Worm (Caenorhabditis elegans): ENCODE measurements around the gene Y43F8B.14.

Y43F8B.14 gene

ce11 chrV:19490461-19490860, 34.7 kb upstream of the Y43F8B.14 start, which contains the start of gene Y43F8B.7:
TSS of gene Y43F8B.7 (plus strand) at chrV:19490761.
- no peak for TF ChIP-seq ceh-79 (tag; optimal IDR thresholded peaks at IDR 0.05)

ce11 chrV:19485690-19486089, 29.9 kb upstream of the Y43F8B.14 start, which contains the start of gene Y43F8B.18:
TSS of gene Y43F8B.18 (plus strand) at chrV:19485990.
- no peak for TF ChIP-seq egl-18 (GFP tag; IDR thresholded peaks at IDR 0.05)
- TF ChIP-seq hmg-20 (GFP tag; IDR thresholded peaks at IDR 0.05) = no peak
- TF ChIP-seq ztf-22 (GFP tag; optimal IDR thresholded peaks at IDR 0.05) = no peak
- no peak for TF ChIP-seq Y95B8A.8 (GFP tag; IDR thresholded peaks at IDR 0.05)
- TF ChIP-seq ets-4 (GFP tag; optimal IDR thresholded peaks at IDR 0.05) = no peak

- TF ChIP-seq sea-2 (GFP tag; IDR thresholded peaks at IDR 0.05) (no peak), egrh-3 (GFP tag; IDR thresholded peaks at IDR 0.05) (peak; percentile 88), lin-26 (GFP tag; IDR thresholded peaks at IDR 0.05) (0 out of 2 replicates have a peak, but pooled peaks have one; percentile 10), aptf-2 (GFP tag; conservative IDR thresholded peaks at IDR 0.05) (no peak), snpc-1.3 (tag; optimal IDR thresholded peaks at IDR 0.05; ENCODE audit: insufficient read depth) (no peak), lin-35 (GFP tag; optimal IDR thresholded peaks at IDR 0.05) (no peak), lsl-1 (GFP tag; optimal IDR thresholded peaks at IDR 0.05) (no peak), zfh-2 (GFP tag; conservative IDR thresholded peaks at IDR 0.05) (peak; percentile 87), rec-8 (tag; optimal IDR thresholded peaks at IDR 0.05) (no peak)
These were observed 29.5 kb upstream of the Y43F8B.14 start, which contains the start of gene Y43F8B.28 for ce11 chrV:19485261-19485660. TSS of gene Y43F8B.28 (plus strand) at chrV:19485319.

DNA sequence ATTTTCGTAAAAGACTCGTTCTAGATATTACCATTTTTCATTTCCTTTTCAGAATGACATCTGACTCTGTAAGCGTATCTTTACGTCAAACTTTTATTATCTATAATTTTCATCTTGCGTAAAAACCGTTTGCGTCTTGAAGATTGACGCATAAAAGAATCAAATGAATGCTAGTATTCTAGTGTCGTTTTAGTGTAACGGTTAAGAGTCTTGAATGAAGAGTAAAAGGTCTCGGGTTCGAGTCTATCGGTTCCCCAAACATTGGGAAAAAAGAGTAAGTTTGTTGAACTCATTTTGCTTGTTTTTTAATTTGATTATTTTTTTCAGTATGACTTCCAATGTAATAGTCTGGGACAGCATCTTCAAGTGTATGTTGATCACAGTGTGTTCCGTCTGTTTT, 28.7 kb upstream of the Y43F8B.14 start, which contains the start of gene Y43F8B.17:
Gene Y43F8B.17 (plus strand): TSS at position 215 of the 400 bp plus-strand sequence.
- TF ChIP-seq rpc-1 (optimal IDR thresholded peaks at IDR 0.05) (peak; percentile 51), rpc-1 (tag; optimal IDR thresholded peaks at IDR 0.05) (peak; percentile 71), aptf-2 (GFP tag; conservative IDR thresholded peaks at IDR 0.05) (no peak), B0035.1 (tag; optimal IDR thresholded peaks at IDR 0.05) (no peak), B0019.2 (GFP tag; conservative IDR thresholded peaks at IDR 0.05) (no peak), akir-1 (GFP tag; optimal IDR thresholded peaks at IDR 0.05) (no peak), madf-6 (GFP tag; IDR thresholded peaks at IDR 0.05) (no peak), tbp1 (GFP tag; optimal IDR thresholded peaks at IDR 0.05) (peak; percentile 84), hmg-20 (GFP tag; IDR thresholded peaks at IDR 0.05) (no peak), lsl-1 (GFP tag; optimal IDR thresholded peaks at IDR 0.05) (no peak), C06A6.2 (GFP tag; conservative IDR thresholded peaks at IDR 0.05) (no peak), B0261.1 (tag; optimal IDR thresholded peaks at IDR 0.05) (peak; percentile 62), attf-3 (GFP tag; conservative IDR thresholded peaks at IDR 0.05) (no peak), tbx-9 (tag; optimal IDR thresholded peaks at IDR 0.05; ENCODE audit: borderline replicate concordance) (no peak)

ce11 chrV:19482535-19482934, 26.8 kb upstream of the Y43F8B.14 start, which contains the start of gene Y43F8B.22:
TSS of gene Y43F8B.22 (plus strand) at chrV:19482835.
- TF ChIP-seq snpc-3.4 (tag; optimal IDR thresholded peaks at IDR 0.05) (no peak), Y67H2A.10 (GFP tag; conservative IDR thresholded peaks at IDR 0.05) (no peak), ets-4 (GFP tag; optimal IDR thresholded peaks at IDR 0.05) (no peak), F23B12.7 (tag; optimal IDR thresholded peaks at IDR 0.05; ENCODE audit: insufficient read depth) (no peak), repo-1 (tag; optimal IDR thresholded peaks at IDR 0.05) (no peak), Y56A3A.18 (GFP tag; IDR thresholded peaks at IDR 0.05) (no peak), rpc-1 (optimal IDR thresholded peaks at IDR 0.05) (no peak), rpc-1 (tag; optimal IDR thresholded peaks at IDR 0.05) (no peak), zim-3 (tag; optimal IDR thresholded peaks at IDR 0.05) (no peak), F22D6.2 (tag; optimal IDR thresholded peaks at IDR 0.05) (no peak), hmg-20 (GFP tag; IDR thresholded peaks at IDR 0.05) (no peak), sptf-2 (GFP tag; optimal IDR thresholded peaks at IDR 0.05) (no peak), K12H6.12 (tag; optimal IDR thresholded peaks at IDR 0.05) (no peak), F52B5.7 (tag; optimal IDR thresholded peaks at IDR 0.05) (no peak), attf-3 (GFP tag; conservative IDR thresholded peaks at IDR 0.05) (no peak), ztf-28 (GFP tag; IDR thresholded peaks at IDR 0.05) (no peak), egl-44 (GFP tag; IDR thresholded peaks at IDR 0.05) (no peak), mcd-1 (GFP tag; IDR thresholded peaks at IDR 0.05) (no peak), mxl-1 (tag; optimal IDR thresholded peaks at IDR 0.05) (no peak), snpc-1.1 (tag; optimal IDR thresholded peaks at IDR 0.05; ENCODE audit: insufficient read depth) (no peak)
